Worm (Caenorhabditis elegans): Measurements from ENCODE around the gene K01A12.2.
A peak's percentile ranks its signal among the peaks of the same experiment; 100 is the strongest.

K01A12.2 gene

DNA sequence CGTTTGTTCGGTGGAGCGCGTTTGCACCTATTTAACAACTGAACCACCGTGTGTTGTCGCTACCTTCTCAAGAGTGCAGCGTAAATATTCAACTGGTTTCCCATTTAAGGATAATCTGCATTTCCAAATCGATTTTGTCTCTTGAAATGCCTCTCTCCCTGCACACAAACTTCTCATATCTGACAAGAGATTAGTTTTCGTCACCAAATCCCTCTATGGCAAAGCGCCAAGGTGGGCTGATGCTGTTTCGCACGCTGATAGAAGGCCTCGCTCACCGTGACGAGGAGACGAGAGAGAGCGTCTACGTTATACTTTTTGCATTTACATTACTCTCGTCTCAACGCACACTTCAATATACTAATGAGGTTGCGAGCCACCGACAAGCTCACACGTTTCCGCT lies 13.4 kb upstream of the K01A12.2 start:
- TF ChIP-seq nhr-23 (tag; optimal IDR thresholded peaks at IDR 0.05), result no peak
- TF ChIP-seq eor-1 (tag; optimal IDR thresholded peaks at IDR 0.05), result no peak
- TF ChIP-seq daf-12 (tag; optimal IDR thresholded peaks at IDR 0.05), result no peak
- no peak for TF ChIP-seq ztf-11 (tag; optimal IDR thresholded peaks at IDR 0.05)
- TF ChIP-seq ceh-9 (tag; optimal IDR thresholded peaks at IDR 0.05), result no peak
- TF ChIP-seq elt-3 (tag; optimal IDR thresholded peaks at IDR 0.05), result no peak
- TF ChIP-seq nhr-67 (tag; optimal IDR thresholded peaks at IDR 0.05), result no peak
- TF ChIP-seq ama-1 (optimal IDR thresholded peaks at IDR 0.05), result no peak
- TF ChIP-seq ztf-4 (tag; optimal IDR thresholded peaks at IDR 0.05), result no peak
- no peak for TF ChIP-seq nhr-25 (tag; optimal IDR thresholded peaks at IDR 0.05)
- no peak for TF ChIP-seq egl-27 (tag; optimal IDR thresholded peaks at IDR 0.05)
- TF ChIP-seq skn-1 (tag; optimal IDR thresholded peaks at IDR 0.05), result no peak
- no peak for TF ChIP-seq jun-1 (tag; optimal IDR thresholded peaks at IDR 0.05)
- no peak for TF ChIP-seq lsy-12 (tag; optimal IDR thresholded peaks at IDR 0.05)
- TF ChIP-seq nhr-76 (tag; optimal IDR thresholded peaks at IDR 0.05), result no peak
- no peak for TF ChIP-seq nhr-237 (tag; optimal IDR thresholded peaks at IDR 0.05)
- no peak for TF ChIP-seq nhr-12 (tag; optimal IDR thresholded peaks at IDR 0.05)
- TF ChIP-seq pha-4 (tag; optimal IDR thresholded peaks at IDR 0.05), result no peak

DNA sequence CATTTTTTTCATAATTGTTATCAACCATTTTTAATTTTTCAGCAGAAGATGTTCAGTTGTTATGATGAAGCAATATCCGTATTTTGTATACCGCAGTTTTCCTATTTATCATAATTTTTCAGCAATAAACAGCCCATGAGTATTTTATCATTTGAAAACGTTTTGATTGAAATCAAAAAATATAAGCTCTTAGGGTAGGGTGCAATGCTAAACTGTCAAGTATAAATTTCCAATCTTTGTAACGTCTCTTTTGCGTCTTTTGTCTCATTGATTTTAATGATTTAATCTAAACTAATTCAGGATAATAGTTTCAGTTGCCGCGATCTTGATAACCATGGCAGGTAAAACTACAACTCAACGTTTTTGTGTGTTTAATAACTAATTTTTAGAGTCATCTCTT lies 11.9 kb upstream of the K01A12.2 start, which contains the start of gene F18E9.1:
F18E9.1 (plus strand) TSS at position 301 of the 400 bp plus-strand sequence.
- TF ChIP-seq jun-1 (tag; optimal IDR thresholded peaks at IDR 0.05) (no peak), eor-1 (tag; optimal IDR thresholded peaks at IDR 0.05) (no peak), elt-3 (tag; optimal IDR thresholded peaks at IDR 0.05) (no peak), nhr-237 (tag; optimal IDR thresholded peaks at IDR 0.05) (no peak), snpc-4 (tag; optimal IDR thresholded peaks at IDR 0.05) (no peak), ztf-4 (tag; optimal IDR thresholded peaks at IDR 0.05) (no peak), R02D3.7 (tag; optimal IDR thresholded peaks at IDR 0.05) (no peak), ceh-82 (tag; optimal IDR thresholded peaks at IDR 0.05) (no peak), zag-1 (tag; optimal IDR thresholded peaks at IDR 0.05) (no peak), fkh-2 (tag; optimal IDR thresholded peaks at IDR 0.05) (no peak)

DNA sequence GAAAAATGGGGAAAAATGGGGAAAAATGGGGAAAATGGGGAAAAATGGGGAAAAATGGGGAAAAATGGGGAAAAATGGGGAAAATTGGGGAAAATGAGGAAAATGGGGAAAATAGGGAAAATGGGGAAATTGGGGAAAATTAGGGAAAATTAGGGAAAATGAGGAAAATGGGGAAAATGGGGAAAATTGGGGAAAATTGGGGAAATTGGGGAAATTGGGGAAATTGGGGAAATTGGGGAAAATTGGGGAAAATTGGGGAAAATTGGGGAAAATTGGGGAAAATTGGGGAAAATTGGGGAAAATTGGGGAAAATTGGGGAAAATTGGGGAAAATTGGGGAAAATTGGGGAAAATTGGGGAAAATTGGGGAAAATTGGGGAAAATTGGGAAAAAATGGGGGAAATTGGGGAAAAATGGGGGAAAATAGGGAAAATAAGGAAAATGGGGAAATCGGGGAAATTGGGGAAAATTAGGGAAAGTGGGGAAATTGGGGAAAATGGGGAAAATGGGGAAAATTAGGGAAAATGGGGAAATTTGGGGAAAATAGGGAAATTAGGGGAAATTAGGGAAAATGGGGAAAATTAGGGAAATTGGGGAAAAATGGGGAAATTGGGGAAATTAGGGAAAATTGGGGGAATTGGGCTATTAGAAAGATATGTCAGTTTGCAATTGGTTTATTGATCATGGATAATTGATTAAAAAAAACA lies 10.3 kb upstream of the K01A12.2 start:
- TF ChIP-seq skn-1 (tag; optimal IDR thresholded peaks at IDR 0.05) (no peak), mml-1 (tag; optimal IDR thresholded peaks at IDR 0.05) (no peak)

DNA sequence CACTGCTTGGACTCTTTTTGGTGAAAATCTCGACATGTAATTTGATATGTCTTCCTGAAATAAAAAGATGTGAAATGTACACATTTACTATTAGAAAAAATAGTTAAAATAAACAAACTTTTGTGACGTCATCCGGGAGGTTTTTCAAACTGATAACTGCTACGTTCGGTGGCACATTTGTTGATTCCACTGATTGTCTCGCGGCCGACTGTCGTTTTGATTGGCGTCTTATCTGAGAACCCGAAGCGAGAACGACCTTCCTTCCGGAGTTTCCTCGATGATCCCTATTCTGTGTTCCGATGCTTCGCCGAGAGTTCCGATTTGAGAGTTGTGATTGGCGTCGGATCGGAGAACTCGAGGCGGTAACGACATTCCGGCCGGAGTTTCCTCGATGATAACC lies 9.0 kb upstream of the K01A12.2 start:
- TF ChIP-seq lsy-12 (tag; optimal IDR thresholded peaks at IDR 0.05) (no peak), elt-2 (tag; optimal IDR thresholded peaks at IDR 0.05) (peak; percentile 82), pqm-1 (tag; optimal IDR thresholded peaks at IDR 0.05) (peak; percentile 27), fkh-2 (tag; optimal IDR thresholded peaks at IDR 0.05) (no peak)

DNA sequence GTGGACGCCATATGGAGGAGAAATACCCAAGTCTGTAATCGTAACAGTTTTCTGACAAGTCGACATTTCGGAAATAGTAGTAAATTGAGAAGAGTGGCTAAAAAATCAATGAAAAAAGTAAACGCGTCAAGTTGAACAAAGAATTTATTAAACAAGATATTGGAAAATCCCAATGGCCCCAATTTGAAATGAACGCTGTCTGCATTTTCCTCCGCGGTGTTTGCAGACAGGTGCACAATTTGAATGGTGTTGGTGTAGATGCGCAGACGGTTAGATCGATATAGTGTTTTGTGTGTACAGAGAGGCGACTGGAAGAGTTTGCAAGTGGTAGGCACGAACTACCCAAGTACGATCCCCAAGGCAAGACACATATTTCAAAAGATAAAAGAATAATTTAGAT lies 8.1 kb upstream of the K01A12.2 start, which contains the start of the genes H35N09.2 and H35N09.1:
H35N09.2 (minus strand) TSS at position 54 of the 400 bp plus-strand sequence.
H35N09.1 (plus strand) TSS at position 335 of the 400 bp plus-strand sequence.
- peak; percentile 36 for TF ChIP-seq lin-39 (tag; optimal IDR thresholded peaks at IDR 0.05)
- TF ChIP-seq tbx-2 (tag; optimal IDR thresholded peaks at IDR 0.05), result no peak
- TF ChIP-seq ztf-4 (tag; optimal IDR thresholded peaks at IDR 0.05), result no peak
- TF ChIP-seq ceh-16 (tag; optimal IDR thresholded peaks at IDR 0.05), result no peak
- TF ChIP-seq hmg-11 (tag; optimal IDR thresholded peaks at IDR 0.05), result peak; percentile 45
- no peak for TF ChIP-seq R02D3.7 (tag; optimal IDR thresholded peaks at IDR 0.05)
- no peak for TF ChIP-seq egl-5 (tag; optimal IDR thresholded peaks at IDR 0.05)
- TF ChIP-seq nhr-23 (tag; optimal IDR thresholded peaks at IDR 0.05), result peak; percentile 68
- TF ChIP-seq elt-1 (tag; optimal IDR thresholded peaks at IDR 0.05), result no peak
- peak; percentile 3 for TF ChIP-seq ceh-28 (tag; optimal IDR thresholded peaks at IDR 0.05)
- no peak for TF ChIP-seq lin-15B (tag; optimal IDR thresholded peaks at IDR 0.05)
- TF ChIP-seq fkh-2 (tag; optimal IDR thresholded peaks at IDR 0.05), result no peak
- no peak for TF ChIP-seq nhr-12 (tag; optimal IDR thresholded peaks at IDR 0.05)
- no peak for TF ChIP-seq zag-1 (tag; optimal IDR thresholded peaks at IDR 0.05)
- peak; percentile 89 for TF ChIP-seq pha-4 (tag; optimal IDR thresholded peaks at IDR 0.05)
- no peak for TF ChIP-seq nhr-43 (tag; optimal IDR thresholded peaks at IDR 0.05; ENCODE audit: poor library complexity, severe bottlenecking)
- TF ChIP-seq nfya-1 (tag; optimal IDR thresholded peaks at IDR 0.05; ENCODE audit: insufficient read depth), result peak; percentile 47
- TF ChIP-seq nhr-25 (tag; optimal IDR thresholded peaks at IDR 0.05), result peak; percentile 15
- peak; percentile 34 for TF ChIP-seq elt-2 (tag; optimal IDR thresholded peaks at IDR 0.05)

Data from whole organism, L3 larva.